In genomic region chr2L:2361893-2362807, dm6 we compare ENCODE assay signal across 4 fruit fly cellular contexts.
A peak's percentile ranks its signal among the peaks of the same experiment; 100 is the strongest.
TF ChIP-seq lines count a peak whose summit lies in the region.

No protein-coding gene starts in this region.

- TF ChIP-seq CTCF in whole organism, embryonic (GFP tag; optimal IDR thresholded peaks at IDR 0.05; lab: Kevin White, UChicago), result no peak

TF ChIP-seq in whole organism, adult, 20 proteins besides CTCF, POLR2A, EP300 and RAD21:
- TF ChIP-seq tj (GFP tag; optimal IDR thresholded peaks at IDR 0.05; lab: Kevin White, UChicago) (no peak), kay (GFP tag; lab: Kevin White, UChicago; ENCODE audit: borderline replicate concordance) (peak; percentile 91), cic (GFP tag; optimal IDR thresholded peaks at IDR 0.05; lab: Kevin White, UChicago) (peak; percentile 22)
TF ChIP-seq in whole organism, adult: peak in this region for 2.

TF ChIP-seq in whole organism, embryonic, 481 proteins besides CTCF, POLR2A, EP300 and RAD21 (continues in another document):
- TF ChIP-seq CG6175 (GFP tag; IDR thresholded peaks at IDR 0.05; lab: Robert Waterston, UW), result no peak
- TF ChIP-seq fd96Cb (tag; optimal IDR thresholded peaks at IDR 0.05; lab: Kevin White, UChicago), result no peak
- no peak for TF ChIP-seq crc (GFP tag; optimal IDR thresholded peaks at IDR 0.05; lab: Kevin White, UChicago)
- TF ChIP-seq CG15479 (GFP tag; optimal IDR thresholded peaks at IDR 0.05; lab: Kevin White, UChicago), result peak; percentile 81
- TF ChIP-seq CG7786 (GFP tag; optimal IDR thresholded peaks at IDR 0.05; lab: Kevin White, UChicago), result no peak
- no peak for TF ChIP-seq Stat92E (GFP tag; optimal IDR thresholded peaks at IDR 0.05; lab: Kevin White, UChicago)
- TF ChIP-seq H2.0 (GFP tag; IDR thresholded peaks at IDR 0.05; lab: Robert Waterston, UW), result no peak
- TF ChIP-seq CG11085 (GFP tag; IDR thresholded peaks at IDR 0.05; lab: Robert Waterston, UW), result no peak
- TF ChIP-seq chinmo (GFP tag; IDR thresholded peaks at IDR 0.05; lab: Robert Waterston, UW; ENCODE audit: partially characterized antibody), result 0 out of 4 replicates have a peak, but pooled peaks have one; percentile 21
- no peak for TF ChIP-seq Ets97D (GFP tag; optimal IDR thresholded peaks at IDR 0.05; lab: Kevin White, UChicago)
- no peak for TF ChIP-seq Opbp (GFP tag; IDR thresholded peaks at IDR 0.05; lab: Robert Waterston, UW; ENCODE audit: partially characterized antibody)
- no peak for TF ChIP-seq Mrtf (GFP tag; IDR thresholded peaks at IDR 0.05; lab: Robert Waterston, UW)
- peak; percentile 52 for TF ChIP-seq CG34376 (GFP tag; optimal IDR thresholded peaks at IDR 0.05; lab: Kevin White, UChicago)
- TF ChIP-seq ci (GFP tag; IDR thresholded peaks at IDR 0.05; lab: Robert Waterston, UW), result peak; percentile 52; the same call in 1 of the 3 replicates
- TF ChIP-seq CG17328 (GFP tag; IDR thresholded peaks at IDR 0.05; lab: Robert Waterston, UW), result peak; percentile 40; the same call in 1 of the 2 replicates
- no peak for TF ChIP-seq CG6765 (GFP tag; optimal IDR thresholded peaks at IDR 0.05; lab: Kevin White, UChicago)
- TF ChIP-seq dimm (GFP tag; IDR thresholded peaks at IDR 0.05; lab: Robert Waterston, UW), result no peak
- TF ChIP-seq sens (GFP tag; lab: Kevin White, UChicago), result peak; percentile 53
- no peak for TF ChIP-seq CG9215 (GFP tag; IDR thresholded peaks at IDR 0.05; lab: Robert Waterston, UW)
- TF ChIP-seq CG30020 (tag; optimal IDR thresholded peaks at IDR 0.05; lab: Kevin White, UChicago), result no peak
- TF ChIP-seq CG18764 (GFP tag; optimal IDR thresholded peaks at IDR 0.05; lab: Kevin White, UChicago), result no peak
- TF ChIP-seq lmd (GFP tag; IDR thresholded peaks at IDR 0.05; lab: Robert Waterston, UW), result no peak
- TF ChIP-seq CG31224 (GFP tag; IDR thresholded peaks at IDR 0.05; lab: Robert Waterston, UW), result 0 out of 2 replicates have a peak, but pooled peaks have one; percentile 13
- TF ChIP-seq Ptx1 (GFP tag; IDR thresholded peaks at IDR 0.05; lab: Robert Waterston, UW), result no peak
- no peak for TF ChIP-seq Oaz (GFP tag; IDR thresholded peaks at IDR 0.05; lab: Robert Waterston, UW)
- peak in 1 of 2 experiments; percentile 27 for TF ChIP-seq Pdp1 (GFP tag; optimal IDR thresholded peaks at IDR 0.05; lab: Kevin White, UChicago)
- no peak for TF ChIP-seq Atf-2 (GFP tag; optimal IDR thresholded peaks at IDR 0.05; lab: Kevin White, UChicago)
- TF ChIP-seq Nf-YA (GFP tag; IDR thresholded peaks at IDR 0.05; lab: Robert Waterston, UW), result no peak
- TF ChIP-seq sc (optimal IDR thresholded peaks at IDR 0.05; lab: Kevin White, UChicago), result no peak
- TF ChIP-seq sc (GFP tag; optimal IDR thresholded peaks at IDR 0.05; lab: Kevin White, UChicago), result no peak

TF ChIP-seq in whole organism, prepupa, 60 proteins besides CTCF, POLR2A, EP300 and RAD21:
- TF ChIP-seq svp (GFP tag; lab: Kevin White, UChicago) (peak; percentile 71), dac (GFP tag; optimal IDR thresholded peaks at IDR 0.05; lab: Kevin White, UChicago) (no peak), Eip78C (GFP tag; lab: Kevin White, UChicago) (peak; percentile 63)

TF ChIP-seq in whole organism, wandering third instar larva, 38 proteins besides CTCF, POLR2A, EP300 and RAD21:
- TF ChIP-seq GATAd (GFP tag; optimal IDR thresholded peaks at IDR 0.05; lab: Kevin White, UChicago), result no peak
- no peak for TF ChIP-seq foxo (GFP tag; optimal IDR thresholded peaks at IDR 0.05; lab: Kevin White, UChicago)
- TF ChIP-seq tai (GFP tag; optimal IDR thresholded peaks at IDR 0.05; lab: Kevin White, UChicago), result peak; percentile 11
- TF ChIP-seq N (GFP tag; optimal IDR thresholded peaks at IDR 0.05; lab: Kevin White, UChicago), result no peak
- no peak for TF ChIP-seq CG32264 (GFP tag; optimal IDR thresholded peaks at IDR 0.05; lab: Kevin White, UChicago)
- no peak for TF ChIP-seq pan (optimal IDR thresholded peaks at IDR 0.05; lab: Kevin White, UChicago)
- no peak for TF ChIP-seq woc (GFP tag; optimal IDR thresholded peaks at IDR 0.05; lab: Kevin White, UChicago)
- no peak for TF ChIP-seq Rel (GFP tag; optimal IDR thresholded peaks at IDR 0.05; lab: Kevin White, UChicago)
- peak; percentile 37 for TF ChIP-seq Rel (tag; optimal IDR thresholded peaks at IDR 0.05; lab: Kevin White, UChicago)
- TF ChIP-seq Hr83 (GFP tag; optimal IDR thresholded peaks at IDR 0.05; lab: Kevin White, UChicago; ENCODE audit: poor library complexity, severe bottlenecking), result no peak
